Worm (Caenorhabditis elegans) whole organism, L3 larva: ENCODE data around the gene F41E6.17.
"Not testable (repeated sequence)": the region's sequence is repeated elsewhere in the genome, so short reads cannot be mapped to it uniquely, and the experiment has no call there.

Experiments
- ZK546.5 ChIP-seq: sonication (generic microtip); optimal IDR thresholded peaks from 2 replicates; lab custom pipeline; 2017; ENCODE audit warnings: missing biosample characterization, missing genetic modification characterization
- aly-2 ChIP-seq: fragments of 150-350 bp; optimal IDR thresholded peaks from 2 replicates; lab custom pipeline; 2014; ENCODE audit warnings: missing biosample characterization, missing genetic modification characterization
- ama-1 ChIP-seq: fragments of 150-350 bp; optimal IDR thresholded peaks from 2 replicates; lab custom pipeline; 2018
- ceh-28 ChIP-seq: fragments of 150-350 bp; optimal IDR thresholded peaks from 2 replicates; lab custom pipeline; 2014; ENCODE audit warnings: missing biosample characterization, missing genetic modification reagents, missing genetic modification characterization
- ceh-9 ChIP-seq: sonication (generic microtip); optimal IDR thresholded peaks from 2 replicates; lab custom pipeline; 2018; ENCODE audit warnings: missing biosample characterization, missing genetic modification characterization
- daf-12 ChIP-seq: fragments of 150-350 bp; optimal IDR thresholded peaks from 2 replicates; lab custom pipeline; 2014; ENCODE audit warnings: missing biosample characterization, missing genetic modification reagents, missing genetic modification characterization
- egl-27 ChIP-seq: sonication (generic microtip); optimal IDR thresholded peaks from 4 replicates; lab custom pipeline; 2017; ENCODE audit warnings: missing biosample characterization, missing genetic modification reagents, missing genetic modification characterization
- egl-5 ChIP-seq: fragments of 150-350 bp; optimal IDR thresholded peaks from 2 replicates; lab custom pipeline; 2017; ENCODE audit warnings: missing biosample characterization, missing genetic modification reagents, missing genetic modification characterization, inconsistent platforms
- elt-1 ChIP-seq: fragments of 150-350 bp; optimal IDR thresholded peaks from 2 replicates; lab custom pipeline; 2014; ENCODE audit warnings: missing biosample characterization, missing genetic modification characterization
- elt-2 ChIP-seq: sonication (generic microtip); optimal IDR thresholded peaks from 2 replicates; lab custom pipeline; 2016; ENCODE audit warnings: missing genetic modification reagents, mild to moderate bottlenecking, missing genetic modification characterization, missing compliant biosample characterization
- eor-1 ChIP-seq, 2 experiments: fragments of 150-350 bp; optimal IDR thresholded peaks; 2 replicates each; lab custom pipeline; 2014 to 2018; ENCODE audit warnings: missing biosample characterization in 2 of 2, missing genetic modification characterization in 2 of 2
- fkh-10 ChIP-seq: sonication (generic microtip); optimal IDR thresholded peaks from 2 replicates; lab custom pipeline; 2017; ENCODE audit warnings: missing biosample characterization, missing genetic modification reagents, missing genetic modification characterization
- fkh-2 ChIP-seq: fragments of 150-350 bp; optimal IDR thresholded peaks from 2 replicates; lab custom pipeline; 2014; ENCODE audit warnings: missing biosample characterization, missing genetic modification reagents, missing genetic modification characterization
- fos-1 ChIP-seq: fragments of 150-350 bp; optimal IDR thresholded peaks from 2 replicates; lab custom pipeline; 2014; ENCODE audit warnings: missing biosample characterization, missing genetic modification characterization
- hmg-11 ChIP-seq: sonication (generic microtip); optimal IDR thresholded peaks from 2 replicates; lab custom pipeline; 2016; ENCODE audit warnings: missing genetic modification characterization, missing compliant biosample characterization
- jun-1 ChIP-seq: fragments of 150-350 bp; optimal IDR thresholded peaks from 2 replicates; lab custom pipeline; 2014; ENCODE audit warnings: missing biosample characterization, missing genetic modification reagents, missing genetic modification characterization
- lin-15B ChIP-seq: fragments of 150-350 bp; optimal IDR thresholded peaks from 2 replicates; lab custom pipeline; 2014; ENCODE audit warnings: missing biosample characterization, missing genetic modification characterization
- lin-39 ChIP-seq: fragments of 150-350 bp; optimal IDR thresholded peaks from 2 replicates; lab custom pipeline; 2018; ENCODE audit warnings: missing biosample characterization, missing genetic modification reagents, missing genetic modification characterization
- lsy-12 ChIP-seq: sonication (generic microtip); optimal IDR thresholded peaks from 2 replicates; lab custom pipeline; 2016; ENCODE audit warnings: mild to moderate bottlenecking, missing genetic modification characterization, missing compliant biosample characterization
- mml-1 ChIP-seq: fragments of 150-350 bp; sonication (generic microtip); optimal IDR thresholded peaks from 3 replicates; lab custom pipeline; 2014; ENCODE audit warnings: missing biosample characterization, missing genetic modification characterization
- nfya-1 ChIP-seq: sonication (generic microtip); optimal IDR thresholded peaks from 2 replicates; lab custom pipeline; 2017; ENCODE audit warnings: missing genetic modification characterization, mild to moderate bottlenecking, missing compliant biosample characterization, antibody characterized with exemption, moderate library complexity; ENCODE audit not compliant: insufficient read depth
- nhr-12 ChIP-seq: fragments of 150-350 bp; optimal IDR thresholded peaks from 2 replicates; lab custom pipeline; 2014; ENCODE audit warnings: missing biosample characterization, missing genetic modification characterization
- nhr-23 ChIP-seq: fragments of 150-350 bp; optimal IDR thresholded peaks from 2 replicates; lab custom pipeline; 2014; ENCODE audit warnings: missing biosample characterization, missing genetic modification reagents, missing genetic modification characterization
- nhr-237 ChIP-seq: fragments of 150-350 bp; optimal IDR thresholded peaks from 2 replicates; lab custom pipeline; 2014; ENCODE audit warnings: missing biosample characterization, missing genetic modification characterization
- nhr-25 ChIP-seq: sonication (generic microtip); optimal IDR thresholded peaks from 2 replicates; lab custom pipeline; 2017; ENCODE audit warnings: missing biosample characterization, missing genetic modification characterization
- nhr-28 ChIP-seq: fragments of 150-350 bp; optimal IDR thresholded peaks from 2 replicates; lab custom pipeline; 2014; ENCODE audit warnings: missing biosample characterization, missing genetic modification characterization
- nhr-43 ChIP-seq: sonication (generic microtip); optimal IDR thresholded peaks from 2 replicates; lab custom pipeline; 2016; ENCODE audit warnings: mild to moderate bottlenecking, missing genetic modification characterization, missing compliant biosample characterization; ENCODE audit not compliant: poor library complexity, severe bottlenecking
- nhr-67 ChIP-seq: fragments of 150-350 bp; optimal IDR thresholded peaks from 2 replicates; lab custom pipeline; 2014; ENCODE audit warnings: missing biosample characterization, missing genetic modification characterization
- nhr-76 ChIP-seq: fragments of 150-350 bp; sonication (generic microtip); optimal IDR thresholded peaks from 5 replicates; lab custom pipeline; 2014; ENCODE audit warnings: missing biosample characterization, missing genetic modification characterization
- nhr-77 ChIP-seq: fragments of 150-350 bp; optimal IDR thresholded peaks from 2 replicates; lab custom pipeline; 2014; ENCODE audit warnings: missing biosample characterization, missing genetic modification characterization
- pha-4 ChIP-seq: fragments of 150-350 bp; optimal IDR thresholded peaks from 2 replicates; lab custom pipeline; 2014; ENCODE audit warnings: missing biosample characterization, missing genetic modification reagents, missing genetic modification characterization
- pqm-1 ChIP-seq: fragments of 150-350 bp; optimal IDR thresholded peaks from 2 replicates; lab custom pipeline; 2017; ENCODE audit warnings: missing biosample characterization, missing genetic modification characterization, inconsistent platforms
- sea-2 ChIP-seq: fragments of 150-350 bp; sonication (generic microtip); optimal IDR thresholded peaks from 4 replicates; lab custom pipeline; 2014; ENCODE audit warnings: missing biosample characterization, missing genetic modification reagents, missing genetic modification characterization
- skn-1 ChIP-seq: fragments of 150-350 bp; optimal IDR thresholded peaks from 2 replicates; lab custom pipeline; 2014; ENCODE audit warnings: missing biosample characterization, missing genetic modification characterization
- snpc-4 ChIP-seq: fragments of 150-350 bp; optimal IDR thresholded peaks from 2 replicates; lab custom pipeline; 2014; ENCODE audit warnings: missing biosample characterization, missing genetic modification characterization
- tbx-2 ChIP-seq: sonication (generic microtip); optimal IDR thresholded peaks from 2 replicates; lab custom pipeline; 2016; ENCODE audit warnings: mild to moderate bottlenecking, missing genetic modification characterization, missing compliant biosample characterization
- unc-62 ChIP-seq: fragments of 150-350 bp; sonication (generic microtip); optimal IDR thresholded peaks from 4 replicates; lab custom pipeline; 2014; ENCODE audit warnings: missing biosample characterization, missing genetic modification reagents, missing genetic modification characterization
- zag-1 ChIP-seq: fragments of 150-350 bp; optimal IDR thresholded peaks from 2 replicates; lab custom pipeline; 2014; ENCODE audit warnings: missing biosample characterization, missing genetic modification characterization

The F41E6.17 gene

ce11 chrV:8623754-8624153, at the start of gene F41E6.17:
TSS of gene F41E6.17 (plus strand) at chrV:8624101.
- TF ChIP-seq hmg-11 (tag; lab: Kevin White, UChicago) (peak; percentile 16), jun-1 (tag; lab: Kevin White, UChicago) (no peak)

ce11 chrV:8574762-8575161, 49.1 kb upstream of the F41E6.17 start, which contains the start of gene F25G6.1:
TSS of gene F25G6.1 (plus strand) at chrV:8575062.
- TF ChIP-seq zag-1 (tag; lab: Kevin White, UChicago); lsy-12; lin-39: not testable (repeated sequence)

ce11 chrV:8580961-8581360, 42.9 kb upstream of the F41E6.17 start, which contains the start of gene C10B5.1:
TSS of gene C10B5.1 (plus strand) at chrV:8581261.
- no peak for TF ChIP-seq elt-1 (tag; lab: Kevin White, UChicago)
- no peak for TF ChIP-seq aly-2 (tag; lab: Kevin White, UChicago)

ce11 chrV:8586472-8586871, 37.4 kb upstream of the F41E6.17 start:
- TF ChIP-seq fkh-10 (GFP tag; lab: Kevin White, UChicago) (no peak), nhr-67 (tag; lab: Kevin White, UChicago) (no peak), nhr-25 (tag; lab: Kevin White, UChicago) (no peak), ceh-28 (tag; lab: Kevin White, UChicago) (no peak), daf-12 (tag; lab: Kevin White, UChicago) (no peak), lsy-12 (no peak), nhr-237 (tag; lab: Kevin White, UChicago) (no peak), ZK546.5 (no peak), nhr-23 (tag; lab: Kevin White, UChicago) (no peak), hmg-11 (tag; lab: Kevin White, UChicago) (no peak), nhr-43 (tag; lab: Kevin White, UChicago) (no peak), lin-39 (no peak), ama-1 (lab: Kevin White, UChicago) (no peak), fkh-2 (tag; lab: Kevin White, UChicago) (no peak), sea-2 (no peak), snpc-4 (tag; lab: Kevin White, UChicago) (no peak), nhr-76 (tag; lab: Kevin White, UChicago) (no peak)

DNA sequence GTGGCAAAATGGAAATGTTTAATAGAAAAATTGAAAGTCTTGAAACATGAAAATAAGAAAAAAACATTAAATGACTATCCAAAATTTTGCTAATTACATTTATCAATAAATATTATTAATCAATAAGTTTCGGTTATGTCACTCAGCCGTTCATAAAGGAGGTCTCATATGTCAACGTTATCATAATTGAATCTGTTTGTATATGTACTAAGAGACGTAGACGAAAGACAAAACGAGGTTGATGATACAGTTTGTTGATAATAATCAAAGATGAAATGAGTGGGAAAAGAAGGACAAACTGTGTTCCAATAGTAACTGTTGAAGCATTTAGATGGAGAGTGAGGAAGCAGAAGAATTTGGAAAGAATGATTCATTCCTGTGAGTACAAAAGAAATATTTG, 37.0 kb upstream of the F41E6.17 start:
- TF ChIP-seq nhr-23 (tag; lab: Kevin White, UChicago) (no peak), elt-1 (tag; lab: Kevin White, UChicago) (no peak), nhr-77 (no peak), pqm-1 (tag; lab: Kevin White, UChicago) (peak; percentile 4), lsy-12 (no peak), snpc-4 (tag; lab: Kevin White, UChicago) (no peak), pha-4 (peak; percentile 72), elt-2 (tag; lab: Kevin White, UChicago) (peak; percentile 67)

DNA sequence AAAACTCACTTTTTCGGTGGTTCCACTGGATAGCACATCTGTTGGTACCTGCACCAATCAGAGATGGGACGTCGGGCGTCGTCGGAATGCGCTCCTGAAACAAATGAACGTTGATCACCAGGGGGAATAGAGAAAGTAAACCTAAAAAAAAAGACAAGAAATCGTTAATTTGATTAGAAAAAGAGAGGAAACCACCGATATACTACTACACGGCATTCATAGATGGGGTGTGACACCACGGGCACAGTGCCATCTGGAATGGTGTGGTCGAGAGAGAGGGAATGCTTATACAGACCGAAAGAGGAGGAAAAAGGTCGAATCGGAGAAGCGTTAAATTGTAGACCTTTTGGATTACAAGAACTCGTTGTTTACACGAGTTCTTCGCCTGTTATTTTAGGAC, 35.8 kb upstream of the F41E6.17 start, which contains the start of gene C10B5.3:
Gene C10B5.3, minus strand, starts transcription at position 101 of the 400 bp plus-strand sequence.
- TF ChIP-seq fos-1 = no peak
- no peak for TF ChIP-seq elt-1 (tag; lab: Kevin White, UChicago)
- no peak for TF ChIP-seq hmg-11 (tag; lab: Kevin White, UChicago)
- no peak for TF ChIP-seq sea-2
- TF ChIP-seq egl-5 = no peak
- no peak for TF ChIP-seq nhr-237 (tag; lab: Kevin White, UChicago)
- TF ChIP-seq skn-1 (tag; lab: Kevin White, UChicago) = no peak
- TF ChIP-seq nhr-12 (tag; lab: Kevin White, UChicago) = no peak
- TF ChIP-seq, all 47 proteins: peak for 0

DNA sequence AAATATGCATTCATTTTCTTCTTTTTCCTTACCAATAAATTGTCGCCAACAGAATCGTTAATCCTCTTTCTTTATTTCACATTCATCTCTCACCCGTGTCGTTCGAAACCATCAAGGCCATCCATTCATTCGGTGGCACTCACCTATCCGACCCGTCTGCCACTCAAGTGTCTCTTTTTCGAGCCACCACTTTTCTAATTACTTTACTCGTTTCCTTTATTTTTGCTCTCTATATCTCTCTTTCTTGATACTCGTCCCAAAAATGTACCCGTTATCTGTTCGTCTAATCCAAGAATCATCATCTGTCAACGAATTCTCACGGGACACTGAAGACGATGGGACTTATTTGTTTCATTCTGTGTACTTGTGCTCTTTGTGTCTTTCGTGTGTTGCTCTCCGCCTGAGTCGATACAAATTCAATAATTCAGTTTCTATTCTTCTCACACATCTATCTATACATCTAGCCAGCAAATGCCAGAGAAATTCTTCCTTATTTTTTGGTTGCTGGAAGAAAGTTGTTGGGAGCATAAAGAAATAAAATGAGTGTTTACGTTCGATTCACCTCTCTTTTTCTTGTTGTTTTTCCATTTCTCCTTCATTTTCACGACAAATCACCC, 31.1 kb upstream of the F41E6.17 start:
- TF ChIP-seq skn-1 (tag; lab: Kevin White, UChicago) (no peak), elt-1 (tag; lab: Kevin White, UChicago) (peak; percentile 58), ama-1 (lab: Kevin White, UChicago) (no peak), eor-1 (tag; optimal IDR thresholded peaks at IDR 0.05; lab: Kevin White, UChicago) (no peak), nhr-28 (tag; lab: Kevin White, UChicago) (no peak), nfya-1 (tag; lab: Kevin White, UChicago) (no peak), egl-27 (tag; lab: Kevin White, UChicago) (no peak), nhr-12 (tag; lab: Kevin White, UChicago) (no peak), sea-2 (no peak), tbx-2 (tag; lab: Kevin White, UChicago) (no peak), unc-62 (GFP tag; lab: Kevin White, UChicago) (peak; percentile 53), pha-4 (no peak), lin-39 (no peak), ceh-9 (tag; lab: Kevin White, UChicago) (no peak), daf-12 (tag; lab: Kevin White, UChicago) (no peak), nhr-237 (tag; lab: Kevin White, UChicago) (no peak), fkh-10 (GFP tag; lab: Kevin White, UChicago) (peak; percentile 13), lin-15B (no peak), lsy-12 (no peak), egl-5 (peak; percentile 13), mml-1 (tag; lab: Kevin White, UChicago) (no peak), nhr-43 (tag; lab: Kevin White, UChicago) (no peak)
